ENCODE assay signal across 1 fruit fly cellular context in the genomic region with DNA sequence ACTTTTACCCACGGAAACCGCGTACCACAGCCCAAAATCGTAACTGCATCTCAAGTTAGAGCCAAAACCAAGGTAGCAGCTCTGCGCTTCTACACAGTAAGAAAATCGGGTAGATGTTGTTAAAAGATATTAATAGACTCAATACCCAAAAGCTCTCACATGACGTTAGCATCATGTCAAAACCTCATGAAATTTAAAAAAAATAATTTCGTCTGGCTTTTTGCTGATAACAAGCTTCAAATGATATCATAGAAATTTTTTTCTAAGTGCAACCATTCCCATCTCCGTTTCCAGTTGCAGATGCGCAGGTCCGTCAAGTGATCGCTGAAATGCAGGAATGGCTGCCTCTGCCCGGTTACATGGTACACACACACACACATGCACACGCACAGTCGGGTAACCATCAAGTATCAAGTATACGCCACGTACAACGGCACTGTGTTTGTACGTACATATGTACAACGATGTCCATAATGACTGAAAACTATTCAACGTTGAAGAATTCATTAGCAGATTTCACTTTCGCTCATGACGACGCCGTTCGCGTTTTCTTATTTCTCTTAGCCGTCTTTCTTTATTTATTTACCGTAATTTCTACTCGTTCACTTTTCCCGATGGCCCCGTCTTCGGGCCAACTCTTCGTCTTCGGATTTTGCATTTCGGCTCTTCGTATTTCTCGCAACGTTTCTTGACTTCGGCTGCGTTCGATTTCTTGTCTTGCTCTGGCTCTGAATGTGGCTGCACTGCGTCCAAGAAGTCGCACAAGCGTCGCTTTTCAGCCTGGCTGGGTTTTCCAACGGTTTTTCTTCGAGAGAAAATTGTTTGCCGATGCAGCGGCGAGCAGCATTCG.
TF ChIP-seq lines count a peak whose summit lies in the region.

No protein-coding gene starts in this region.

TF ChIP-seq in whole organism, embryonic, 481 proteins besides CTCF, POLR2A, EP300 and RAD21 (continued from another document and continues in another):
- peak; percentile 22 for TF ChIP-seq unpg (GFP tag; optimal IDR thresholded peaks at IDR 0.05; lab: Kevin White, UChicago)
- TF ChIP-seq dysf (GFP tag; IDR thresholded peaks at IDR 0.05; lab: Robert Waterston, UW): peak; percentile 51; the same call in 1 of the 3 replicates
- TF ChIP-seq br (optimal IDR thresholded peaks at IDR 0.05; lab: Kevin White, UChicago): no peak
- TF ChIP-seq Lim3 (GFP tag; IDR thresholded peaks at IDR 0.05; lab: Robert Waterston, UW): 0 out of 2 replicates have a peak, but pooled peaks have one; percentile 20
- no peak for TF ChIP-seq CG12744 (GFP tag; optimal IDR thresholded peaks at IDR 0.05; lab: Kevin White, UChicago)
- no peak for TF ChIP-seq Gug (GFP tag; IDR thresholded peaks at IDR 0.05; lab: Robert Waterston, UW)
- TF ChIP-seq CG8924 (tag; optimal IDR thresholded peaks at IDR 0.05; lab: Kevin White, UChicago): peak; percentile 9
- no peak for TF ChIP-seq MESR4 (GFP tag; optimal IDR thresholded peaks at IDR 0.05; lab: Kevin White, UChicago)
- TF ChIP-seq Atf3 (GFP tag; optimal IDR thresholded peaks at IDR 0.05; lab: Kevin White, UChicago): peak; percentile 18
- TF ChIP-seq Atf6 (GFP tag; IDR thresholded peaks at IDR 0.05; lab: Robert Waterston, UW): no peak
- TF ChIP-seq CG2678 (tag; optimal IDR thresholded peaks at IDR 0.05; lab: Kevin White, UChicago): peak; percentile 43
- no peak for TF ChIP-seq en (GFP tag; optimal IDR thresholded peaks at IDR 0.05; lab: Kevin White, UChicago)
- no peak for TF ChIP-seq HmgZ (tag; optimal IDR thresholded peaks at IDR 0.05; lab: Kevin White, UChicago)
- no peak for TF ChIP-seq CG17912 (GFP tag; optimal IDR thresholded peaks at IDR 0.05; lab: Kevin White, UChicago)
- TF ChIP-seq CG17802 (tag; optimal IDR thresholded peaks at IDR 0.05; lab: Kevin White, UChicago): no peak
- no peak for TF ChIP-seq ab (GFP tag; optimal IDR thresholded peaks at IDR 0.05; lab: Kevin White, UChicago)
- TF ChIP-seq CG6272 (GFP tag; IDR thresholded peaks at IDR 0.05; lab: Robert Waterston, UW): no peak
- no peak for TF ChIP-seq CG8290 (GFP tag; optimal IDR thresholded peaks at IDR 0.05; lab: Kevin White, UChicago)
- TF ChIP-seq CG8290 (tag; optimal IDR thresholded peaks at IDR 0.05; lab: Kevin White, UChicago): no peak
- TF ChIP-seq scrt (GFP tag; optimal IDR thresholded peaks at IDR 0.05; lab: Kevin White, UChicago): no peak
- TF ChIP-seq CkIIα-i1 (GFP tag; IDR thresholded peaks at IDR 0.05; lab: Robert Waterston, UW): no peak
- no peak for TF ChIP-seq CG7271 (tag; optimal IDR thresholded peaks at IDR 0.05; lab: Kevin White, UChicago)
- no peak for TF ChIP-seq CG12071 (GFP tag; optimal IDR thresholded peaks at IDR 0.05; lab: Kevin White, UChicago)
- 0 out of 2 replicates have a peak, but pooled peaks have one; percentile 34 for TF ChIP-seq CG6689 (GFP tag; IDR thresholded peaks at IDR 0.05; lab: Robert Waterston, UW)
- no peak for TF ChIP-seq CG9727 (GFP tag; optimal IDR thresholded peaks at IDR 0.05; lab: Kevin White, UChicago)
- TF ChIP-seq Blimp-1 (GFP tag; optimal IDR thresholded peaks at IDR 0.05; lab: Kevin White, UChicago): peak; percentile 97
- TF ChIP-seq gce (GFP tag; IDR thresholded peaks at IDR 0.05; lab: Robert Waterston, UW): 0 out of 3 replicates have a peak, but pooled peaks have one; percentile 58
- TF ChIP-seq bcd (GFP tag; optimal IDR thresholded peaks at IDR 0.05; lab: Kevin White, UChicago): no peak
- no peak for TF ChIP-seq Six4 (GFP tag; optimal IDR thresholded peaks at IDR 0.05; lab: Kevin White, UChicago)
- no peak for TF ChIP-seq CG10959 (GFP tag; IDR thresholded peaks at IDR 0.05; lab: Robert Waterston, UW)
- TF ChIP-seq CG10267 (tag; optimal IDR thresholded peaks at IDR 0.05; lab: Kevin White, UChicago): no peak
- no peak for TF ChIP-seq Sry-δ (GFP tag; optimal IDR thresholded peaks at IDR 0.05; lab: Kevin White, UChicago)
- peak; percentile 44 for TF ChIP-seq fd96Cb (tag; optimal IDR thresholded peaks at IDR 0.05; lab: Kevin White, UChicago)
- TF ChIP-seq Bteb2 (GFP tag; optimal IDR thresholded peaks at IDR 0.05; lab: Kevin White, UChicago): no peak
- no peak for TF ChIP-seq vfl (GFP tag; optimal IDR thresholded peaks at IDR 0.05; lab: Kevin White, UChicago)
- no peak for TF ChIP-seq klu (GFP tag; IDR thresholded peaks at IDR 0.05; lab: Robert Waterston, UW)
- no peak for TF ChIP-seq CG8281 (tag; optimal IDR thresholded peaks at IDR 0.05; lab: Kevin White, UChicago)
- no peak for TF ChIP-seq exex (tag; optimal IDR thresholded peaks at IDR 0.05; lab: Kevin White, UChicago)
- TF ChIP-seq sd (tag; optimal IDR thresholded peaks at IDR 0.05; lab: Kevin White, UChicago): no peak
- TF ChIP-seq CG1024 (GFP tag; IDR thresholded peaks at IDR 0.05; lab: Robert Waterston, UW): no peak
- no peak for TF ChIP-seq gro (GFP tag; optimal IDR thresholded peaks at IDR 0.05; lab: Kevin White, UChicago)
- peak; percentile 29 for TF ChIP-seq Asciz (GFP tag; optimal IDR thresholded peaks at IDR 0.05; lab: Kevin White, UChicago)
- TF ChIP-seq fru (optimal IDR thresholded peaks at IDR 0.05; lab: Kevin White, UChicago): no peak
- no peak for TF ChIP-seq tin (GFP tag; optimal IDR thresholded peaks at IDR 0.05; lab: Kevin White, UChicago)
- TF ChIP-seq CG12299 (tag; optimal IDR thresholded peaks at IDR 0.05; lab: Kevin White, UChicago): no peak
- TF ChIP-seq fd3F (GFP tag; optimal IDR thresholded peaks at IDR 0.05; lab: Kevin White, UChicago): no peak
- TF ChIP-seq CG2199 (GFP tag; IDR thresholded peaks at IDR 0.05; lab: Robert Waterston, UW): no peak
- TF ChIP-seq Ets97D (GFP tag; optimal IDR thresholded peaks at IDR 0.05; lab: Kevin White, UChicago): no peak
- TF ChIP-seq Sry-β (GFP tag; optimal IDR thresholded peaks at IDR 0.05; lab: Kevin White, UChicago): no peak
- TF ChIP-seq Eip74EF (GFP tag; optimal IDR thresholded peaks at IDR 0.05; lab: Kevin White, UChicago): no peak
- TF ChIP-seq Hsf (GFP tag; optimal IDR thresholded peaks at IDR 0.05; lab: Kevin White, UChicago): peak; percentile 10
- TF ChIP-seq CG13296 (GFP tag; optimal IDR thresholded peaks at IDR 0.05; lab: Kevin White, UChicago): no peak
- TF ChIP-seq CG43689 (GFP tag; IDR thresholded peaks at IDR 0.05; lab: Robert Waterston, UW): no peak
- no peak for TF ChIP-seq YL-1 (GFP tag; optimal IDR thresholded peaks at IDR 0.05; lab: Kevin White, UChicago)
- TF ChIP-seq ttk (GFP tag; IDR thresholded peaks at IDR 0.05; lab: Robert Waterston, UW): peak; percentile 56
- TF ChIP-seq CG7963 (GFP tag; IDR thresholded peaks at IDR 0.05; lab: Robert Waterston, UW; ENCODE audit: partially characterized antibody): no peak
- TF ChIP-seq ato (GFP tag; IDR thresholded peaks at IDR 0.05; lab: Robert Waterston, UW; ENCODE audit: partially characterized antibody): no peak
- peak; percentile 21 for TF ChIP-seq CG15269 (tag; optimal IDR thresholded peaks at IDR 0.05; lab: Kevin White, UChicago)
- no peak for TF ChIP-seq CG6813 (GFP tag; optimal IDR thresholded peaks at IDR 0.05; lab: Kevin White, UChicago)
- TF ChIP-seq CG4424 (GFP tag; optimal IDR thresholded peaks at IDR 0.05; lab: Kevin White, UChicago): no peak
- no peak for TF ChIP-seq CG4328 (GFP tag; optimal IDR thresholded peaks at IDR 0.05; lab: Kevin White, UChicago)
- TF ChIP-seq pnt (GFP tag; optimal IDR thresholded peaks at IDR 0.05; lab: Kevin White, UChicago): no peak
- TF ChIP-seq Dip3 (GFP tag; optimal IDR thresholded peaks at IDR 0.05; lab: Kevin White, UChicago): no peak
- TF ChIP-seq ind (GFP tag; optimal IDR thresholded peaks at IDR 0.05; lab: Kevin White, UChicago): no peak
- TF ChIP-seq h (optimal IDR thresholded peaks at IDR 0.05; lab: Kevin White, UChicago): no peak
- TF ChIP-seq chn (GFP tag; optimal IDR thresholded peaks at IDR 0.05; lab: Kevin White, UChicago): no peak
- TF ChIP-seq Fer2 (tag; optimal IDR thresholded peaks at IDR 0.05; lab: Kevin White, UChicago): no peak
- no peak for TF ChIP-seq CG7745 (tag; optimal IDR thresholded peaks at IDR 0.05; lab: Kevin White, UChicago)
- TF ChIP-seq Sox100B (GFP tag; optimal IDR thresholded peaks at IDR 0.05; lab: Kevin White, UChicago): peak; percentile 20
- TF ChIP-seq Ptx1 (GFP tag; IDR thresholded peaks at IDR 0.05; lab: Robert Waterston, UW): peak; percentile 36; the same call in 1 of the 2 replicates
- TF ChIP-seq CG12391 (tag; optimal IDR thresholded peaks at IDR 0.05; lab: Kevin White, UChicago): peak; percentile 18
- no peak for TF ChIP-seq Chrac-16 (GFP tag; optimal IDR thresholded peaks at IDR 0.05; lab: Kevin White, UChicago)
- TF ChIP-seq disco-r (GFP tag; optimal IDR thresholded peaks at IDR 0.05; lab: Kevin White, UChicago): no peak
- TF ChIP-seq jing (GFP tag; optimal IDR thresholded peaks at IDR 0.05; lab: Kevin White, UChicago): no peak
- TF ChIP-seq zen (tag; optimal IDR thresholded peaks at IDR 0.05; lab: Kevin White, UChicago): no peak
- TF ChIP-seq sna (GFP tag; IDR thresholded peaks at IDR 0.05; lab: Robert Waterston, UW; ENCODE audit: partially characterized antibody): no peak
- no peak for TF ChIP-seq dan (GFP tag; IDR thresholded peaks at IDR 0.05; lab: Robert Waterston, UW)
- TF ChIP-seq tna (GFP tag; IDR thresholded peaks at IDR 0.05; lab: Robert Waterston, UW; ENCODE audit: partially characterized antibody): no peak
- TF ChIP-seq ranshi (GFP tag; IDR thresholded peaks at IDR 0.05; lab: Robert Waterston, UW): no peak
- TF ChIP-seq trem (tag; optimal IDR thresholded peaks at IDR 0.05; lab: Kevin White, UChicago): no peak
- TF ChIP-seq Kr (GFP tag; optimal IDR thresholded peaks at IDR 0.05; lab: Kevin White, UChicago): no peak
- no peak for TF ChIP-seq CG13287 (GFP tag; IDR thresholded peaks at IDR 0.05; lab: Robert Waterston, UW; ENCODE audit: partially characterized antibody)
- no peak for TF ChIP-seq B-H2 (GFP tag; optimal IDR thresholded peaks at IDR 0.05; lab: Kevin White, UChicago)
- TF ChIP-seq CG7556 (GFP tag; optimal IDR thresholded peaks at IDR 0.05; lab: Kevin White, UChicago): no peak
- no peak for TF ChIP-seq CG7786 (GFP tag; optimal IDR thresholded peaks at IDR 0.05; lab: Kevin White, UChicago)
- no peak for TF ChIP-seq MTF-1 (GFP tag; optimal IDR thresholded peaks at IDR 0.05; lab: Kevin White, UChicago; ENCODE audit: borderline replicate concordance)
- TF ChIP-seq pb (GFP tag; optimal IDR thresholded peaks at IDR 0.05; lab: Kevin White, UChicago): no peak
- no peak for TF ChIP-seq cas (GFP tag; IDR thresholded peaks at IDR 0.05; lab: Robert Waterston, UW)
- TF ChIP-seq CG33213 (GFP tag; optimal IDR thresholded peaks at IDR 0.05; lab: Kevin White, UChicago): no peak
- no peak for TF ChIP-seq Pdp1 (GFP tag; optimal IDR thresholded peaks at IDR 0.05; lab: Kevin White, UChicago)
- TF ChIP-seq CoRest (tag; optimal IDR thresholded peaks at IDR 0.05; lab: Kevin White, UChicago): no peak
- no peak for TF ChIP-seq Tbp (GFP tag; optimal IDR thresholded peaks at IDR 0.05; lab: Kevin White, UChicago)
- TF ChIP-seq CG6765 (GFP tag; optimal IDR thresholded peaks at IDR 0.05; lab: Kevin White, UChicago): no peak
- no peak for TF ChIP-seq esg (GFP tag; conservative IDR thresholded peaks at IDR 0.05; lab: Robert Waterston, UW)
- TF ChIP-seq CG32532 (GFP tag; IDR thresholded peaks at IDR 0.05; lab: Robert Waterston, UW): no peak
- TF ChIP-seq ftz-f1 (GFP tag; optimal IDR thresholded peaks at IDR 0.05; lab: Kevin White, UChicago): no peak
- TF ChIP-seq CG11504 (tag; optimal IDR thresholded peaks at IDR 0.05; lab: Kevin White, UChicago): peak; percentile 64
- no peak for TF ChIP-seq lmd (GFP tag; IDR thresholded peaks at IDR 0.05; lab: Robert Waterston, UW)
- TF ChIP-seq ATbp (GFP tag; optimal IDR thresholded peaks at IDR 0.05; lab: Kevin White, UChicago): peak; percentile 42
- 0 out of 3 replicates have a peak, but pooled peaks have one; percentile 47 for TF ChIP-seq ase (GFP tag; IDR thresholded peaks at IDR 0.05; lab: Robert Waterston, UW)
- TF ChIP-seq Ravus (GFP tag; IDR thresholded peaks at IDR 0.05; lab: Robert Waterston, UW): no peak
- TF ChIP-seq Meics (GFP tag; optimal IDR thresholded peaks at IDR 0.05; lab: Kevin White, UChicago): no peak
- TF ChIP-seq Stat92E (GFP tag; optimal IDR thresholded peaks at IDR 0.05; lab: Kevin White, UChicago): no peak
- TF ChIP-seq Optix (GFP tag; IDR thresholded peaks at IDR 0.05; lab: Robert Waterston, UW): no peak
- TF ChIP-seq CG7357 (GFP tag; IDR thresholded peaks at IDR 0.05; lab: Robert Waterston, UW): no peak
- TF ChIP-seq kay (GFP tag; optimal IDR thresholded peaks at IDR 0.05; lab: Kevin White, UChicago): no peak
- no peak for TF ChIP-seq grau (tag; optimal IDR thresholded peaks at IDR 0.05; lab: Kevin White, UChicago)
- no peak for TF ChIP-seq nerfin-2 (GFP tag; IDR thresholded peaks at IDR 0.05; lab: Robert Waterston, UW; ENCODE audit: partially characterized antibody)
- peak; percentile 53 for TF ChIP-seq phol (tag; optimal IDR thresholded peaks at IDR 0.05; lab: Kevin White, UChicago)
- no peak for TF ChIP-seq Usf (GFP tag; optimal IDR thresholded peaks at IDR 0.05; lab: Kevin White, UChicago)
- TF ChIP-seq seq (GFP tag; IDR thresholded peaks at IDR 0.05; lab: Robert Waterston, UW): no peak
- TF ChIP-seq emc (GFP tag; optimal IDR thresholded peaks at IDR 0.05; lab: Kevin White, UChicago): no peak
- TF ChIP-seq Nf-YC (tag; optimal IDR thresholded peaks at IDR 0.05; lab: Kevin White, UChicago): no peak
- no peak for TF ChIP-seq kah (GFP tag; optimal IDR thresholded peaks at IDR 0.05; lab: Kevin White, UChicago)
- TF ChIP-seq CG16815 (GFP tag; optimal IDR thresholded peaks at IDR 0.05; lab: Kevin White, UChicago): no peak
- no peak for TF ChIP-seq Mad (GFP tag; optimal IDR thresholded peaks at IDR 0.05; lab: Kevin White, UChicago)
- TF ChIP-seq CG11723 (GFP tag; optimal IDR thresholded peaks at IDR 0.05; lab: Kevin White, UChicago): no peak
- no peak for TF ChIP-seq Fer3 (tag; optimal IDR thresholded peaks at IDR 0.05; lab: Kevin White, UChicago)
- 0 out of 3 replicates have a peak, but pooled peaks have one; percentile 11 for TF ChIP-seq Mrtf (GFP tag; IDR thresholded peaks at IDR 0.05; lab: Robert Waterston, UW)
- TF ChIP-seq jigr1 (GFP tag; IDR thresholded peaks at IDR 0.05; lab: Robert Waterston, UW): no peak
- no peak for TF ChIP-seq CG42726 (GFP tag; IDR thresholded peaks at IDR 0.05; lab: Robert Waterston, UW; ENCODE audit: partially characterized antibody)
- TF ChIP-seq ash1 (GFP tag; optimal IDR thresholded peaks at IDR 0.05; lab: Kevin White, UChicago): no peak
- no peak for TF ChIP-seq Hr78 (GFP tag; optimal IDR thresholded peaks at IDR 0.05; lab: Kevin White, UChicago)
- no peak for TF ChIP-seq CG15696 (tag; optimal IDR thresholded peaks at IDR 0.05; lab: Kevin White, UChicago)
- no peak for TF ChIP-seq NC2β (GFP tag; optimal IDR thresholded peaks at IDR 0.05; lab: Kevin White, UChicago)
